Fruit fly (Drosophila melanogaster) whole organism, adult: ENCODE measurements around the gene CG32212.
"Not testable (repeated sequence)": the region's sequence is repeated elsewhere in the genome, so short reads cannot be mapped to it uniquely, and the experiment has no call there.

Experiments
- CG14711 ChIP-seq: fragments of 200-800 bp; sonication (Bioruptor generic); optimal IDR thresholded peaks from 2 replicates; lab custom pipeline; 2018; ENCODE audit warnings: missing biosample characterization, mild to moderate bottlenecking, missing genetic modification characterization, moderate library complexity
- CG5204 ChIP-seq: fragments of 200-800 bp; sonication (Bioruptor generic); optimal IDR thresholded peaks from 2 replicates; lab custom pipeline; 2016; ENCODE audit warnings: missing biosample characterization, missing genetic modification characterization

dm6 chr3L:19466979-19467378 lies 20.4 kb upstream of the CG32212 start, which contains the start of the genes CG14096 and CG32214:
- not testable (repeated sequence) for TF ChIP-seq CG5204 (GFP tag; lab: Kevin White, UChicago); CG14711
